Worm (Caenorhabditis elegans) whole organism, L2 larva: ENCODE results near the gene D1054.8.

Experiments used
- ceh-82 ChIP-seq: fragments of 150-350 bp; optimal IDR thresholded peaks from 2 replicates; lab custom pipeline; 2014; ENCODE audit warnings: missing biosample characterization, missing genetic modification characterization
- lin-39 ChIP-seq: fragments of 150-350 bp; optimal IDR thresholded peaks from 2 replicates; lab custom pipeline; 2014; ENCODE audit warnings: missing biosample characterization, missing genetic modification reagents, missing genetic modification characterization
- nhr-12 ChIP-seq: fragments of 150-350 bp; optimal IDR thresholded peaks from 2 replicates; lab custom pipeline; 2014; ENCODE audit warnings: missing biosample characterization, missing genetic modification characterization
- skn-1 ChIP-seq: sonication (generic microtip); optimal IDR thresholded peaks from 2 replicates; lab custom pipeline; 2017; ENCODE audit warnings: missing biosample characterization, missing genetic modification characterization
- ztf-11 ChIP-seq: sonication (generic microtip); optimal IDR thresholded peaks from 2 replicates; lab custom pipeline; 2017; ENCODE audit warnings: missing biosample characterization, missing genetic modification characterization

ce11 chrV:10758658-10759057 lies 25.5 kb upstream of the D1054.8 start, which contains the start of gene F28H7.8:
- TF ChIP-seq ztf-11 (no peak), lin-39 (tag; lab: Kevin White, UChicago) (no peak), skn-1 (no peak), ceh-82 (no peak), nhr-12 (tag; lab: Kevin White, UChicago) (no peak)
